Fruit fly (Drosophila melanogaster) whole organism, embryonic: Measurements from ENCODE around the gene Lrpprc2.
A peak's percentile ranks its signal among the peaks of the same experiment; 100 is the strongest.

Experiments used
- CG10267 ChIP-seq: fragments of 200-800 bp; sonication (Bioruptor generic); optimal IDR thresholded peaks from 2 replicates; lab custom pipeline; 2018; ENCODE audit warnings: missing biosample characterization, mild to moderate bottlenecking, missing genetic modification characterization, moderate library complexity
- CG12391 ChIP-seq: fragments of 200-800 bp; sonication (Bioruptor generic); optimal IDR thresholded peaks from 3 replicates; lab custom pipeline; 2018; ENCODE audit warnings: missing biosample characterization, mild to moderate bottlenecking, missing genetic modification characterization, moderate library complexity
- CG12942 ChIP-seq: fragments of 200-800 bp; sonication (Bioruptor generic); optimal IDR thresholded peaks from 3 replicates; lab custom pipeline; 2016; ENCODE audit warnings: missing biosample characterization, missing genetic modification characterization
- CG15269 ChIP-seq: fragments of 200-800 bp; sonication (Bioruptor generic); optimal IDR thresholded peaks from 2 replicates; lab custom pipeline; 2018; ENCODE audit warnings: missing biosample characterization, mild to moderate bottlenecking, missing genetic modification characterization, moderate library complexity
- CG15696 ChIP-seq: fragments of 200-800 bp; sonication (Bioruptor generic); optimal IDR thresholded peaks from 2 replicates; lab custom pipeline; 2019; ENCODE audit warnings: missing biosample characterization, mild to moderate bottlenecking, missing genetic modification characterization, moderate library complexity
- CG1647 ChIP-seq: fragments of 200-800 bp; sonication (Bioruptor generic); optimal IDR thresholded peaks from 3 replicates; lab custom pipeline; 2016; ENCODE audit warnings: missing biosample characterization, missing genetic modification characterization
- CG17359 ChIP-seq: fragments of 200-800 bp; sonication (Bioruptor generic); optimal IDR thresholded peaks from 3 replicates; lab custom pipeline; 2018; ENCODE audit warnings: missing biosample characterization, mild to moderate bottlenecking, missing genetic modification characterization, moderate library complexity
- CG31441 ChIP-seq: fragments of 200-800 bp; sonication (Bioruptor generic); IDR thresholded peaks from 2 replicates; pipeline ENCODE4 v1.3.6; 2022; ENCODE audit warnings: missing biosample characterization, missing genetic modification characterization
- CG34224 ChIP-seq: fragments of 200-800 bp; sonication (Bioruptor generic); IDR thresholded peaks from 3 replicates; pipeline ENCODE4 v1.3.6; 2022; ENCODE audit warnings: missing biosample characterization, missing genetic modification characterization; ENCODE audit not compliant: partially characterized antibody
- CG42726 ChIP-seq: fragments of 200-800 bp; sonication (Bioruptor generic); IDR thresholded peaks from 2 replicates; pipeline ENCODE4 v1.3.6; 2022; ENCODE audit warnings: missing biosample characterization, missing genetic modification characterization; ENCODE audit not compliant: partially characterized antibody
- CG7271 ChIP-seq: fragments of 200-800 bp; sonication (Bioruptor generic); optimal IDR thresholded peaks from 2 replicates; lab custom pipeline; 2018; ENCODE audit warnings: missing biosample characterization, mild to moderate bottlenecking, missing genetic modification characterization, moderate library complexity
- CG8089 ChIP-seq: fragments of 200-800 bp; sonication (Bioruptor generic); optimal IDR thresholded peaks from 3 replicates; lab custom pipeline; 2016; ENCODE audit warnings: missing biosample characterization, missing genetic modification characterization
- CG8765 ChIP-seq: fragments of 200-800 bp; sonication (Bioruptor generic); IDR thresholded peaks from 2 replicates; pipeline ENCODE4 v1.3.6; 2022; ENCODE audit warnings: missing biosample characterization, missing genetic modification characterization
- CoRest ChIP-seq: fragments of 200-800 bp; sonication (Bioruptor generic); optimal IDR thresholded peaks from 3 replicates; lab custom pipeline; 2018; ENCODE audit warnings: missing biosample characterization, mild to moderate bottlenecking, missing genetic modification characterization, moderate library complexity
- CrebB ChIP-seq: fragments of 200-800 bp; sonication (Bioruptor generic); optimal IDR thresholded peaks from 3 replicates; lab custom pipeline; 2018; ENCODE audit warnings: missing biosample characterization, mild to moderate bottlenecking, missing genetic modification characterization
- Dek ChIP-seq: fragments of 200-800 bp; sonication (Bioruptor generic); optimal IDR thresholded peaks from 3 replicates; lab custom pipeline; 2019; ENCODE audit warnings: missing biosample characterization, mild to moderate bottlenecking, missing genetic modification characterization, moderate library complexity
- Dfd ChIP-seq, 2 experiments: fragments of >200 bp; optimal IDR thresholded peaks; 2 replicates each; lab custom pipeline; 2017; ENCODE audit warnings: missing biosample characterization in 2 of 2, missing genetic modification characterization in 2 of 2
- Dip2 ChIP-seq: fragments of 200-800 bp; sonication (Bioruptor generic); IDR thresholded peaks from 2 replicates; pipeline ENCODE4 v1.3.6; 2022; ENCODE audit warnings: missing biosample characterization, missing genetic modification characterization
- Hsf ChIP-seq: fragments of 200-800 bp; sonication (Bioruptor generic); optimal IDR thresholded peaks from 3 replicates; lab custom pipeline; 2016; ENCODE audit warnings: missing biosample characterization, missing genetic modification characterization
- NC2β ChIP-seq: fragments of 200-800 bp; sonication (Bioruptor generic); optimal IDR thresholded peaks from 2 replicates; lab custom pipeline; 2016; ENCODE audit warnings: missing biosample characterization, missing genetic modification characterization
- NK7.1 ChIP-seq: fragments of 200-800 bp; sonication (Bioruptor generic); optimal IDR thresholded peaks from 3 replicates; lab custom pipeline; 2016; ENCODE audit warnings: missing biosample characterization, missing genetic modification characterization
- Rx ChIP-seq: fragments of 200-800 bp; sonication (Bioruptor generic); IDR thresholded peaks from 2 replicates; pipeline ENCODE4 v1.3.6; 2022; ENCODE audit warnings: missing biosample characterization, missing genetic modification characterization
- Scr ChIP-seq: fragments of 200-800 bp; sonication (Bioruptor generic); IDR thresholded peaks from 2 replicates; pipeline ENCODE4 v1.3.6; 2022; ENCODE audit warnings: missing biosample characterization, missing genetic modification characterization; ENCODE audit not compliant: partially characterized antibody
- Sin3A ChIP-seq: fragments of >200 bp; optimal IDR thresholded peaks from 2 replicates; lab custom pipeline; 2018
- ab ChIP-seq: fragments of 200-800 bp; sonication (Bioruptor generic); optimal IDR thresholded peaks from 2 replicates; lab custom pipeline; 2016; ENCODE audit warnings: missing biosample characterization, missing genetic modification characterization
- al ChIP-seq: fragments of 200-800 bp; sonication (Bioruptor generic); IDR thresholded peaks from 2 replicates; pipeline ENCODE4 v1.3.6; 2022; ENCODE audit warnings: missing biosample characterization, missing genetic modification characterization
- ato ChIP-seq: fragments of 200-800 bp; sonication (Bioruptor generic); IDR thresholded peaks from 2 replicates; pipeline ENCODE4 v1.3.6; 2022; ENCODE audit warnings: missing biosample characterization, missing genetic modification characterization; ENCODE audit not compliant: partially characterized antibody
- bab2 ChIP-seq: fragments of 200-800 bp; sonication (Bioruptor generic); optimal IDR thresholded peaks from 2 replicates; lab custom pipeline; 2016; ENCODE audit warnings: missing biosample characterization, missing genetic modification characterization
- cas ChIP-seq: fragments of 200-800 bp; sonication (Bioruptor generic); IDR thresholded peaks from 2 replicates; pipeline ENCODE4 v1.3.6; 2022; ENCODE audit warnings: missing biosample characterization, missing genetic modification characterization
- da ChIP-seq: fragments of 200-800 bp; sonication (Bioruptor generic); optimal IDR thresholded peaks from 2 replicates; lab custom pipeline; 2016; ENCODE audit warnings: missing biosample characterization, missing genetic modification characterization
- en ChIP-seq: fragments of 200-800 bp; sonication (Bioruptor generic); optimal IDR thresholded peaks from 2 replicates; lab custom pipeline; 2016; ENCODE audit warnings: missing biosample characterization, missing genetic modification characterization
- eyg ChIP-seq: fragments of 200-800 bp; sonication (Bioruptor generic); optimal IDR thresholded peaks from 3 replicates; lab custom pipeline; 2016; ENCODE audit warnings: missing biosample characterization, missing genetic modification characterization
- ftz-f1 ChIP-seq: fragments of 200-800 bp; sonication (Bioruptor generic); optimal IDR thresholded peaks from 2 replicates; lab custom pipeline; 2016; ENCODE audit warnings: missing biosample characterization, missing genetic modification characterization
- fu2 ChIP-seq: fragments of 200-800 bp; sonication (Bioruptor generic); optimal IDR thresholded peaks from 2 replicates; lab custom pipeline; 2016; ENCODE audit warnings: missing biosample characterization, missing genetic modification characterization
- gem ChIP-seq: fragments of 200-800 bp; sonication (Bioruptor generic); optimal IDR thresholded peaks from 2 replicates; lab custom pipeline; 2019; ENCODE audit warnings: missing biosample characterization, mild to moderate bottlenecking, missing genetic modification characterization, moderate library complexity
- ind ChIP-seq: fragments of 200-800 bp; sonication (Bioruptor generic); optimal IDR thresholded peaks from 3 replicates; lab custom pipeline; 2016; ENCODE audit warnings: missing biosample characterization, missing genetic modification characterization
- jigr1 ChIP-seq: fragments of 200-800 bp; sonication (Bioruptor generic); IDR thresholded peaks from 3 replicates; pipeline ENCODE4 v1.3.6; 2022; ENCODE audit warnings: missing biosample characterization, missing genetic modification characterization
- jumu ChIP-seq: fragments of 200-800 bp; sonication (Bioruptor generic); optimal IDR thresholded peaks from 3 replicates; lab custom pipeline; 2016; ENCODE audit warnings: missing biosample characterization, missing genetic modification characterization
- knrl ChIP-seq: fragments of 200-800 bp; sonication (Bioruptor generic); IDR thresholded peaks from 3 replicates; pipeline ENCODE4 v1.3.6; 2022; ENCODE audit warnings: missing biosample characterization, missing genetic modification characterization; ENCODE audit not compliant: partially characterized antibody
- nerfin-1 ChIP-seq: fragments of 200-800 bp; sonication (Bioruptor generic); optimal IDR thresholded peaks from 3 replicates; lab custom pipeline; 2019; ENCODE audit warnings: missing biosample characterization, mild to moderate bottlenecking, missing genetic modification characterization, moderate library complexity
- nom ChIP-seq: fragments of 200-800 bp; sonication (Bioruptor generic); optimal IDR thresholded peaks from 2 replicates; lab custom pipeline; 2017; ENCODE audit warnings: missing biosample characterization, missing genetic modification characterization, mild to moderate bottlenecking, moderate library complexity, missing genetic modification reagents
- p53 ChIP-seq: fragments of 200-800 bp; sonication (Bioruptor generic); optimal IDR thresholded peaks from 2 replicates; lab custom pipeline; 2016; ENCODE audit warnings: missing biosample characterization, missing genetic modification characterization
- pb ChIP-seq: fragments of 200-800 bp; sonication (Bioruptor generic); optimal IDR thresholded peaks from 3 replicates; lab custom pipeline; 2016; ENCODE audit warnings: missing biosample characterization, missing genetic modification characterization
- slou ChIP-seq: fragments of 200-800 bp; sonication (Bioruptor generic); optimal IDR thresholded peaks from 3 replicates; lab custom pipeline; 2016; ENCODE audit warnings: missing biosample characterization, missing genetic modification characterization
- sr ChIP-seq: fragments of 200-800 bp; sonication (Bioruptor generic); IDR thresholded peaks from 3 replicates; pipeline ENCODE4 v1.3.6; 2022; ENCODE audit warnings: missing biosample characterization, missing genetic modification characterization
- ssp ChIP-seq: fragments of 200-800 bp; sonication (Bioruptor generic); IDR thresholded peaks from 2 replicates; pipeline ENCODE4 v1.3.6; 2022; ENCODE audit warnings: missing biosample characterization, missing genetic modification characterization
- sug ChIP-seq: fragments of 200-800 bp; optimal IDR thresholded peaks from 2 replicates; lab custom pipeline; 2019; ENCODE audit warnings: missing biosample characterization, mild to moderate bottlenecking, missing genetic modification characterization, moderate library complexity
- tap ChIP-seq: fragments of 200-800 bp; optimal IDR thresholded peaks from 3 replicates; lab custom pipeline; 2019; ENCODE audit warnings: missing biosample characterization, mild to moderate bottlenecking, missing genetic modification characterization, moderate library complexity
- zen ChIP-seq: fragments of 200-800 bp; sonication (Bioruptor generic); optimal IDR thresholded peaks from 3 replicates; lab custom pipeline; 2018; ENCODE audit warnings: missing biosample characterization, mild to moderate bottlenecking, missing genetic modification characterization, moderate library complexity
- zfh2 ChIP-seq: fragments of 200-800 bp; sonication (Bioruptor generic); optimal IDR thresholded peaks from 2 replicates; lab custom pipeline; 2016; ENCODE audit warnings: missing biosample characterization, missing genetic modification characterization

Gene Lrpprc2

dm6 chrX:1482840-1483518 is 22.6 kb upstream of the Lrpprc2 start, which contains the start of the genes sta and inc (continued):
- TF ChIP-seq al (GFP tag; lab: Robert Waterston, UW) (no peak), Sin3A (lab: Kevin White, UChicago) (peak; percentile 39), tap (tag; lab: Kevin White, UChicago) (peak; percentile 35), gem (no peak), CG8089 (GFP tag; lab: Kevin White, UChicago) (peak; percentile 45), ato (GFP tag; lab: Robert Waterston, UW) (0 out of 2 replicates have a peak, but pooled peaks have one; percentile 26), CG15269 (tag; lab: Kevin White, UChicago) (peak; percentile 60), CG1647 (GFP tag; lab: Kevin White, UChicago) (peak; percentile 35), eyg (peak; percentile 26), Dek (tag; lab: Kevin White, UChicago) (peak; percentile 50), jigr1 (GFP tag; lab: Robert Waterston, UW) (no peak), CG15696 (tag; lab: Kevin White, UChicago) (no peak), knrl (GFP tag; lab: Robert Waterston, UW) (peak; percentile 65), p53 (GFP tag; lab: Kevin White, UChicago) (peak; percentile 66), slou (GFP tag; lab: Kevin White, UChicago) (peak; percentile 17), CG34224 (peak; percentile 67), jumu (GFP tag; lab: Kevin White, UChicago) (peak; percentile 7), bab2 (GFP tag; lab: Kevin White, UChicago) (no peak), NK7.1 (GFP tag; lab: Kevin White, UChicago) (no peak), CG8765 (no peak), Rx (GFP tag; lab: Robert Waterston, UW) (peak; percentile 51), CoRest (tag; lab: Kevin White, UChicago) (peak; percentile 44), CG10267 (peak; percentile 94), pb (GFP tag; lab: Kevin White, UChicago) (peak; percentile 53), nom (GFP tag; lab: Kevin White, UChicago) (peak; percentile 89), en (GFP tag; lab: Kevin White, UChicago) (no peak), CG31441 (GFP tag; lab: Robert Waterston, UW) (peak; percentile 72), CG12942 (GFP tag; lab: Kevin White, UChicago) (no peak), ab (GFP tag; lab: Kevin White, UChicago) (no peak), sug (peak; percentile 74), ind (GFP tag; lab: Kevin White, UChicago) (peak; percentile 2), Hsf (GFP tag; lab: Kevin White, UChicago) (peak; percentile 37), CG12391 (tag; lab: Kevin White, UChicago) (peak; percentile 58), Scr (peak; percentile 66), NC2β (GFP tag; lab: Kevin White, UChicago) (peak; percentile 91), Dfd (GFP tag; optimal IDR thresholded peaks at IDR 0.05; lab: Kevin White, UChicago) (no peak), cas (GFP tag; lab: Robert Waterston, UW) (no peak), ssp (GFP tag; lab: Robert Waterston, UW) (0 out of 2 replicates have a peak, but pooled peaks have one; percentile 6), nerfin-1 (tag; lab: Kevin White, UChicago) (peak; percentile 85), fu2 (GFP tag; lab: Kevin White, UChicago) (peak; percentile 40), CG42726 (GFP tag; lab: Robert Waterston, UW) (peak; percentile 74), da (GFP tag; lab: Kevin White, UChicago) (no peak), CG7271 (tag; lab: Kevin White, UChicago) (peak; percentile 73), sr (GFP tag; lab: Robert Waterston, UW) (0 out of 3 replicates have a peak, but pooled peaks have one; percentile 8), CrebB (tag; lab: Kevin White, UChicago) (peak; percentile 79), Dip2 (GFP tag; lab: Robert Waterston, UW) (no peak), zfh2 (peak; percentile 42), ftz-f1 (GFP tag; lab: Kevin White, UChicago) (no peak), CG17359 (peak; percentile 67), zen (tag; lab: Kevin White, UChicago) (peak; percentile 31)
